Fruit fly (Drosophila melanogaster) whole organism, prepupa: ENCODE data around the gene Dhfr.
A peak's percentile ranks its signal among the peaks of the same experiment; 100 is the strongest.

Source experiments
- Blimp-1 ChIP-seq: fragments of 200-800 bp; sonication (Bioruptor generic); optimal IDR thresholded peaks from 3 replicates; lab custom pipeline; 2017; ENCODE audit warnings: missing biosample characterization, missing genetic modification characterization, mild to moderate bottlenecking, moderate library complexity, missing genetic modification reagents
- CG11294 ChIP-seq: fragments of 200-800 bp; sonication (Bioruptor generic); IDR thresholded peaks from 2 replicates; pipeline ENCODE4 v1.3.6; 2022; ENCODE audit warnings: missing biosample characterization, missing genetic modification characterization
- CG15336 ChIP-seq: fragments of 200-800 bp; sonication (Bioruptor generic); IDR thresholded peaks from 2 replicates; pipeline ENCODE4 v1.3.6; 2022; ENCODE audit warnings: missing biosample characterization, missing genetic modification characterization
- CG3032 ChIP-seq: fragments of 200-800 bp; optimal IDR thresholded peaks from 2 replicates; lab custom pipeline; 2019; ENCODE audit warnings: missing biosample characterization, mild to moderate bottlenecking, missing genetic modification characterization, moderate library complexity
- Ets96B ChIP-seq: fragments of 200-800 bp; optimal IDR thresholded peaks from 2 replicates; lab custom pipeline; 2019; ENCODE audit warnings: missing biosample characterization, mild to moderate bottlenecking, missing genetic modification characterization, moderate library complexity
- Hr38 ChIP-seq: sonication (Bioruptor generic); optimal IDR thresholded peaks from 2 replicates; lab custom pipeline; 2016; ENCODE audit warnings: missing biosample characterization, missing genetic modification characterization
- Hr4 ChIP-seq: fragments of 200-800 bp; sonication (Bioruptor generic); optimal IDR thresholded peaks from 3 replicates; lab custom pipeline; 2016; ENCODE audit warnings: missing biosample characterization, missing genetic modification characterization
- Met ChIP-seq: fragments of 200-800 bp; sonication (Bioruptor generic); optimal IDR thresholded peaks from 3 replicates; lab custom pipeline; 2016; ENCODE audit warnings: missing biosample characterization, missing genetic modification characterization
- OdsH ChIP-seq: fragments of 200-800 bp; sonication (Bioruptor generic); optimal IDR thresholded peaks from 3 replicates; lab custom pipeline; 2016; ENCODE audit warnings: missing biosample characterization, missing genetic modification characterization
- acj6 ChIP-seq: fragments of 200-800 bp; sonication (Bioruptor generic); optimal IDR thresholded peaks from 3 replicates; lab custom pipeline; 2016; ENCODE audit warnings: missing biosample characterization, missing genetic modification characterization
- fd85E ChIP-seq: fragments of 200-800 bp; sonication (Bioruptor generic); optimal IDR thresholded peaks from 3 replicates; lab custom pipeline; 2016; ENCODE audit warnings: missing biosample characterization, missing genetic modification characterization
- lz ChIP-seq: fragments of 200-800 bp; sonication (Bioruptor generic); optimal IDR thresholded peaks from 3 replicates; lab custom pipeline; 2016; ENCODE audit warnings: missing biosample characterization, missing genetic modification characterization
- net ChIP-seq: fragments of 200-800 bp; sonication (Bioruptor generic); optimal IDR thresholded peaks from 3 replicates; lab custom pipeline; 2016; ENCODE audit warnings: missing biosample characterization, missing genetic modification characterization

DNA sequence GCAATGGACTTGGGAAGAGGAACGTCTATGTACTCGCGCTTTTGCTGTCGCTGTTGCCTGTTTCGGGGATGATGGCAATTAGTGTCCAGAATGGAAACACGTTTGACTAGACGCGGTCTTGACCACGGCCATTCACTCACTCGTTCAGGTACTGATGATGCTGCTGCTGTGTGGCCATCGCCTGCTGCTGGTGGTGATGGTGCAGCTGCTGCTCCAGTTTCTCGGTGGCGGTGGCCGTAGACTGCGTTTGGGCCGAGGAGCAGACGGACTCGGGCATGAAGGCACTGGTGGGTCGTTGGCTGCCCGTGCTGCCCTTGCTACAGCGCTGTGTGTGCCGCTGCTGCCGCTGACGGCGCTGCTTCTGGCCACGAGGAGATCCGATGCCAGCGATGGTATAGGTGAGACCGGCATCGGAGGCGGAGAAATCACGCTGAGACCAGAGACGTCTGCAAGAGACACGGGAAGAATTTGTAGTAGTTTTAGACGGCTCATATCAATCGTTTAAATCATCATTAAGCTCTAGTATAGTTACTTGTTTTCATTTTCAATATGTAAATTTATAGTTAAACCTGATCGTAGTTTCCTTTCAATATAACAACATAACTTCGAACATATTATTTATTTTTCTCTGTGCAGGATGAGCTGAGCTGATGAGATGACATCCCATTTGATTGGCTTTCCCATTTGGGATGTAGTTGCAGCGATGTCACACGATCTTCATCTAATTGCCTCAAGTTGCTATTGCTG is 4.7 kb downstream of the Dhfr start:
- TF ChIP-seq fd85E (GFP tag; lab: Kevin White, UChicago) (no peak), OdsH (GFP tag; lab: Kevin White, UChicago) (no peak), net (GFP tag; lab: Kevin White, UChicago) (no peak), Hr38 (GFP tag; lab: Kevin White, UChicago) (no peak), lz (GFP tag; lab: Kevin White, UChicago) (no peak), Met (GFP tag; lab: Kevin White, UChicago) (no peak), CG15336 (peak; percentile 66), acj6 (no peak), CG11294 (GFP tag; lab: Robert Waterston, UW) (no peak), Hr4 (no peak), Blimp-1 (GFP tag; lab: Kevin White, UChicago) (no peak), Ets96B (tag; lab: Kevin White, UChicago) (no peak), CG3032 (no peak)
